Worm (Caenorhabditis elegans): ENCODE results near the gene dlc-1.

Gene dlc-1

ce11 chrIII:6450596-6450995, 13.0 kb downstream of the dlc-1 start, which contains the start of gene T26A5.6:
Gene T26A5.6, minus strand, starts transcription at chrIII:6450696.
- no peak for TF ChIP-seq nhr-12 (tag; optimal IDR thresholded peaks at IDR 0.05)
- TF ChIP-seq nhr-19 (GFP tag; conservative IDR thresholded peaks at IDR 0.05), result no peak
- TF ChIP-seq swsn-7 (tag; optimal IDR thresholded peaks at IDR 0.05), result no peak
- no peak for TF ChIP-seq lin-15B (tag; optimal IDR thresholded peaks at IDR 0.05)

DNA sequence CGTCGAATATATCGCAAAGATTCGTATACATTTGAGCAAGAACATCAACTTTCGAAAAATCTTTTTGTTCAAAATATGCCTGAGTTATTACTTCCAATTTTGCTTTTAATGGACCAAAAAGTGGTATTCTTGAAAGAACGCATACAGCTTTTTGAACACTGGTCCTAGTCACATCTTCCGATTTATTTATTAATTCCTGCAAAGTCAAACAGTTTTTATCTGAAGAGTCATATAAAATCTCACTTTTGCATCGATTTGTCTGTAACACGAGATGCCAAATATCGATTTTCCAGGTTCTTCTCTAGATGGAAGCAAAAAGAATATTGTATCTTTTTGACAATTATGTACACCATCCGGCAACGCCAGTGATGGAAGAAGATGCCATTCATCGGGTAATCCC, 13.7 kb downstream of the dlc-1 start:
- TF ChIP-seq efl-1 (optimal IDR thresholded peaks at IDR 0.05) (no peak), efl-1 (GFP tag; optimal IDR thresholded peaks at IDR 0.05 in 1 of 2) (peak in 1 of 2 experiments; percentile 12), nhr-47 (tag; optimal IDR thresholded peaks at IDR 0.05) (no peak)

DNA sequence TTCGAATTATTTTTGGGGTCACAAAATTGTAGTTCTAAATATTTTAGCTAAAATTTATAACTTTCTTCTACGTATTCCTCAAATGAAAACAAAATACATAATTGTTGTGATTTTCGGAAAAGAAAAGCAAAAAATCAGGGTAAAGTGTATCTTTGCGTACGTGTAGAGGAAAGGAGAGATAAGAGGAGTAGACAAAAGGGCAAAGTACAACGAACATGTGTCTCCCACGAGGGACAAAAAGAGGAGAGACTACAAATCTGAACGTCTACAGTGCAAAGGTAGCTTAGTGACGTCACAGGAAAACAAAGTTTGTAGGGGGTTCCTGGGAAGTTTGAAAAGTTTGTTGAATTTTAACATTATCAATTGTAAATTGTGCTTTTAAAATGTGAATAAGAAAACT, 16.1 kb downstream of the dlc-1 start:
- TF ChIP-seq blmp-1 (tag; optimal IDR thresholded peaks at IDR 0.05) (peak; percentile 69), nhr-90 (tag; optimal IDR thresholded peaks at IDR 0.05; ENCODE audit: poor library complexity) (peak; percentile 45), nhr-237 (tag; optimal IDR thresholded peaks at IDR 0.05) (no peak), elt-2 (tag; optimal IDR thresholded peaks at IDR 0.05) (peak; percentile 63), pag-3 (tag; optimal IDR thresholded peaks at IDR 0.05; ENCODE audit: borderline replicate concordance, insufficient read depth) (no peak), lir-3 (tag; optimal IDR thresholded peaks at IDR 0.05; ENCODE audit: poor library complexity) (no peak), egl-13 (tag; optimal IDR thresholded peaks at IDR 0.05) (no peak), hpl-2 (GFP tag; optimal IDR thresholded peaks at IDR 0.05) (no peak), nhr-20 (tag; optimal IDR thresholded peaks at IDR 0.05) (peak; percentile 77), rnt-1 (tag; optimal IDR thresholded peaks at IDR 0.05) (peak; percentile 51), lin-39 (tag; optimal IDR thresholded peaks at IDR 0.05) (no peak), mdl-1 (tag; optimal IDR thresholded peaks at IDR 0.05) (peak in 1 of 2 experiments; percentile 66), aly-2 (tag; optimal IDR thresholded peaks at IDR 0.05) (no peak), ztf-4 (tag; optimal IDR thresholded peaks at IDR 0.05) (peak; percentile 62), C34B4.2 (tag; optimal IDR thresholded peaks at IDR 0.05) (no peak), pqm-1 (tag; optimal IDR thresholded peaks at IDR 0.05) (no peak), nhr-11 (tag; optimal IDR thresholded peaks at IDR 0.05) (peak; percentile 34), hlh-4 (tag; optimal IDR thresholded peaks at IDR 0.05) (no peak), irx-1 (tag; optimal IDR thresholded peaks at IDR 0.05) (no peak), snu-23 (GFP tag; optimal IDR thresholded peaks at IDR 0.05) (peak; percentile 68), tbx-2 (tag; optimal IDR thresholded peaks at IDR 0.05) (peak; percentile 12), elt-3 (tag; optimal IDR thresholded peaks at IDR 0.05) (peak in 1 of 6 experiments; percentile 49), pax-3 (tag; optimal IDR thresholded peaks at IDR 0.05) (no peak), nhr-71 (tag; optimal IDR thresholded peaks at IDR 0.05) (peak; percentile 67), nhr-85 (tag) (peak; percentile 78), mep-1 (tag; optimal IDR thresholded peaks at IDR 0.05) (peak; percentile 48), F16B12.6 (tag; optimal IDR thresholded peaks at IDR 0.05) (no peak), efl-1 (optimal IDR thresholded peaks at IDR 0.05) (peak in 1 of 2 experiments; percentile 1), efl-1 (GFP tag; optimal IDR thresholded peaks at IDR 0.05 in 1 of 2) (no peak), unc-86 (tag; optimal IDR thresholded peaks at IDR 0.05) (no peak), unc-98 (GFP tag; IDR thresholded peaks at IDR 0.05) (no peak), lin-13 (GFP tag; optimal IDR thresholded peaks at IDR 0.05) (peak; percentile 27), dpl-1 (GFP tag; optimal IDR thresholded peaks at IDR 0.05) (peak in 2 of 3 experiments; percentile 17 to 36), lin-35 (GFP tag; optimal IDR thresholded peaks at IDR 0.05) (peak; percentile 13 to 49), lin-14 (GFP tag; optimal IDR thresholded peaks at IDR 0.05) (peak; percentile 76), egl-27 (tag; optimal IDR thresholded peaks at IDR 0.05) (no peak), unc-30 (tag; optimal IDR thresholded peaks at IDR 0.05) (no peak), ama-1 (optimal IDR thresholded peaks at IDR 0.05) (no peak), C04F5.9 (tag; optimal IDR thresholded peaks at IDR 0.05) (no peak), C16A3.4 (tag; optimal IDR thresholded peaks at IDR 0.05) (peak; percentile 16), fos-1 (tag; optimal IDR thresholded peaks at IDR 0.05) (no peak), lsy-2 (tag; optimal IDR thresholded peaks at IDR 0.05) (peak in 1 of 2 experiments; percentile 32), nhr-19 (GFP tag; conservative IDR thresholded peaks at IDR 0.05) (peak; percentile 55), tlp-1 (tag; optimal IDR thresholded peaks at IDR 0.05) (no peak), nhr-47 (tag; optimal IDR thresholded peaks at IDR 0.05) (no peak), ets-5 (GFP tag; IDR thresholded peaks at IDR 0.05) (no peak)

Data from whole organism, L1 larva.